Worm (Caenorhabditis elegans) whole organism, L3 larva: ENCODE measurements around the gene srw-53.

ENCODE experiments used
- R02D3.7 ChIP-seq: fragments of 150-350 bp; optimal IDR thresholded peaks from 2 replicates; lab custom pipeline; 2014; ENCODE audit warnings: missing biosample characterization, missing genetic modification characterization
- ZK546.5 ChIP-seq: sonication (generic microtip); optimal IDR thresholded peaks from 2 replicates; lab custom pipeline; 2017; ENCODE audit warnings: missing biosample characterization, missing genetic modification characterization
- aly-2 ChIP-seq: fragments of 150-350 bp; optimal IDR thresholded peaks from 2 replicates; lab custom pipeline; 2014; ENCODE audit warnings: missing biosample characterization, missing genetic modification characterization
- ama-1 ChIP-seq: fragments of 150-350 bp; optimal IDR thresholded peaks from 2 replicates; lab custom pipeline; 2018
- ceh-28 ChIP-seq: fragments of 150-350 bp; optimal IDR thresholded peaks from 2 replicates; lab custom pipeline; 2014; ENCODE audit warnings: missing biosample characterization, missing genetic modification reagents, missing genetic modification characterization
- ceh-82 ChIP-seq: fragments of 150-350 bp; optimal IDR thresholded peaks from 2 replicates; lab custom pipeline; 2014; ENCODE audit warnings: missing biosample characterization, missing genetic modification characterization
- daf-12 ChIP-seq: fragments of 150-350 bp; optimal IDR thresholded peaks from 2 replicates; lab custom pipeline; 2014; ENCODE audit warnings: missing biosample characterization, missing genetic modification reagents, missing genetic modification characterization
- egl-27 ChIP-seq: sonication (generic microtip); optimal IDR thresholded peaks from 4 replicates; lab custom pipeline; 2017; ENCODE audit warnings: missing biosample characterization, missing genetic modification reagents, missing genetic modification characterization
- egl-5 ChIP-seq: fragments of 150-350 bp; optimal IDR thresholded peaks from 2 replicates; lab custom pipeline; 2017; ENCODE audit warnings: missing biosample characterization, missing genetic modification reagents, missing genetic modification characterization, inconsistent platforms
- elt-1 ChIP-seq: fragments of 150-350 bp; optimal IDR thresholded peaks from 2 replicates; lab custom pipeline; 2014; ENCODE audit warnings: missing biosample characterization, missing genetic modification characterization
- elt-2 ChIP-seq: sonication (generic microtip); optimal IDR thresholded peaks from 2 replicates; lab custom pipeline; 2016; ENCODE audit warnings: missing genetic modification reagents, mild to moderate bottlenecking, missing genetic modification characterization, missing compliant biosample characterization
- elt-3 ChIP-seq, 3 experiments: fragments of 150-350 bp in 1 of 3; sonication (generic microtip) in 2 of 3; optimal IDR thresholded peaks; 2 replicates in 2 of 3; 4 replicates in 1 of 3; lab custom pipeline; 2014 to 2017; ENCODE audit warnings: missing biosample characterization in 3 of 3, missing genetic modification characterization in 3 of 3
- fkh-2 ChIP-seq: fragments of 150-350 bp; optimal IDR thresholded peaks from 2 replicates; lab custom pipeline; 2014; ENCODE audit warnings: missing biosample characterization, missing genetic modification reagents, missing genetic modification characterization
- fos-1 ChIP-seq: fragments of 150-350 bp; optimal IDR thresholded peaks from 2 replicates; lab custom pipeline; 2014; ENCODE audit warnings: missing biosample characterization, missing genetic modification characterization
- hmg-11 ChIP-seq: sonication (generic microtip); optimal IDR thresholded peaks from 2 replicates; lab custom pipeline; 2016; ENCODE audit warnings: missing genetic modification characterization, missing compliant biosample characterization
- jun-1 ChIP-seq: fragments of 150-350 bp; optimal IDR thresholded peaks from 2 replicates; lab custom pipeline; 2014; ENCODE audit warnings: missing biosample characterization, missing genetic modification reagents, missing genetic modification characterization
- lin-15B ChIP-seq: fragments of 150-350 bp; optimal IDR thresholded peaks from 2 replicates; lab custom pipeline; 2014; ENCODE audit warnings: missing biosample characterization, missing genetic modification characterization
- lin-39 ChIP-seq: fragments of 150-350 bp; optimal IDR thresholded peaks from 2 replicates; lab custom pipeline; 2018; ENCODE audit warnings: missing biosample characterization, missing genetic modification reagents, missing genetic modification characterization
- lsy-12 ChIP-seq: sonication (generic microtip); optimal IDR thresholded peaks from 2 replicates; lab custom pipeline; 2016; ENCODE audit warnings: mild to moderate bottlenecking, missing genetic modification characterization, missing compliant biosample characterization
- mdl-1 ChIP-seq: fragments of 150-350 bp; optimal IDR thresholded peaks from 2 replicates; lab custom pipeline; 2014; ENCODE audit warnings: missing biosample characterization, missing genetic modification characterization
- nfya-1 ChIP-seq: sonication (generic microtip); optimal IDR thresholded peaks from 2 replicates; lab custom pipeline; 2017; ENCODE audit warnings: missing genetic modification characterization, mild to moderate bottlenecking, missing compliant biosample characterization, antibody characterized with exemption, moderate library complexity; ENCODE audit not compliant: insufficient read depth
- nhr-12 ChIP-seq: fragments of 150-350 bp; optimal IDR thresholded peaks from 2 replicates; lab custom pipeline; 2014; ENCODE audit warnings: missing biosample characterization, missing genetic modification characterization
- nhr-23 ChIP-seq: fragments of 150-350 bp; optimal IDR thresholded peaks from 2 replicates; lab custom pipeline; 2014; ENCODE audit warnings: missing biosample characterization, missing genetic modification reagents, missing genetic modification characterization
- nhr-237 ChIP-seq: fragments of 150-350 bp; optimal IDR thresholded peaks from 2 replicates; lab custom pipeline; 2014; ENCODE audit warnings: missing biosample characterization, missing genetic modification characterization
- nhr-43 ChIP-seq: sonication (generic microtip); optimal IDR thresholded peaks from 2 replicates; lab custom pipeline; 2016; ENCODE audit warnings: mild to moderate bottlenecking, missing genetic modification characterization, missing compliant biosample characterization; ENCODE audit not compliant: poor library complexity, severe bottlenecking
- nhr-67 ChIP-seq: fragments of 150-350 bp; optimal IDR thresholded peaks from 2 replicates; lab custom pipeline; 2014; ENCODE audit warnings: missing biosample characterization, missing genetic modification characterization
- nhr-76 ChIP-seq: fragments of 150-350 bp; sonication (generic microtip); optimal IDR thresholded peaks from 5 replicates; lab custom pipeline; 2014; ENCODE audit warnings: missing biosample characterization, missing genetic modification characterization
- nhr-77 ChIP-seq: fragments of 150-350 bp; optimal IDR thresholded peaks from 2 replicates; lab custom pipeline; 2014; ENCODE audit warnings: missing biosample characterization, missing genetic modification characterization
- pha-4 ChIP-seq: fragments of 150-350 bp; optimal IDR thresholded peaks from 2 replicates; lab custom pipeline; 2014; ENCODE audit warnings: missing biosample characterization, missing genetic modification reagents, missing genetic modification characterization
- sea-2 ChIP-seq: fragments of 150-350 bp; sonication (generic microtip); optimal IDR thresholded peaks from 4 replicates; lab custom pipeline; 2014; ENCODE audit warnings: missing biosample characterization, missing genetic modification reagents, missing genetic modification characterization
- snpc-4 ChIP-seq: fragments of 150-350 bp; optimal IDR thresholded peaks from 2 replicates; lab custom pipeline; 2014; ENCODE audit warnings: missing biosample characterization, missing genetic modification characterization
- tbx-2 ChIP-seq: sonication (generic microtip); optimal IDR thresholded peaks from 2 replicates; lab custom pipeline; 2016; ENCODE audit warnings: mild to moderate bottlenecking, missing genetic modification characterization, missing compliant biosample characterization
- unc-39 ChIP-seq: sonication (generic microtip); optimal IDR thresholded peaks from 4 replicates; lab custom pipeline; 2017; ENCODE audit warnings: missing biosample characterization, missing genetic modification characterization
- unc-62 ChIP-seq: fragments of 150-350 bp; sonication (generic microtip); optimal IDR thresholded peaks from 4 replicates; lab custom pipeline; 2014; ENCODE audit warnings: missing biosample characterization, missing genetic modification reagents, missing genetic modification characterization
- zag-1 ChIP-seq: fragments of 150-350 bp; optimal IDR thresholded peaks from 2 replicates; lab custom pipeline; 2014; ENCODE audit warnings: missing biosample characterization, missing genetic modification characterization
- ztf-11 ChIP-seq: fragments of 150-350 bp; optimal IDR thresholded peaks from 2 replicates; lab custom pipeline; 2014; ENCODE audit warnings: missing biosample characterization, missing genetic modification characterization
- ztf-4 ChIP-seq: fragments of 150-350 bp; optimal IDR thresholded peaks from 2 replicates; lab custom pipeline; 2014; ENCODE audit warnings: missing biosample characterization, missing genetic modification characterization

The srw-53 gene

DNA sequence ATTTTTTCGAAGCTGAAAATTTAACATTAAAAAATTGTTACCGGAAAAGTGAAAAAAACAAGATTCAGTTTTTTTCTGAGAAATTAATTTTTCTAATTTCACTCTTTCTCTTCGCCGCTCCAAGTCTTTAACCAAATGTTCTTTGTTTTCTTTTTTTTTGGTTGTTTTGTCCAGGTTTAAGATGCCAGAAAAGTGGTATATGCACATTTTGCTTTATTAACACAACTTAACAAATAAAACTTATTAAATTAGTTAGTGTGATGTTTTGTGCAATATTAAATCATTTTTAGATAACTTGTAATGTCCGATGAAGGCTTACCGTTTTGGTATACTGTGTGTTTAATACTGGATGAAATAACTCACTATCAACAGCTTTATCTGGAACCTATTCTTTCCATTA is at the start of gene srw-53:
srw-53 (plus strand) TSS at position 301 of the 400 bp plus-strand sequence.
- no peak for TF ChIP-seq nhr-12
- TF ChIP-seq ZK546.5 (tag; lab: Kevin White, UChicago), result no peak
- TF ChIP-seq pha-4 (tag; lab: Kevin White, UChicago), result no peak
- no peak for TF ChIP-seq unc-39 (tag; lab: Kevin White, UChicago)
- no peak for TF ChIP-seq nfya-1 (tag; lab: Kevin White, UChicago)
- no peak for TF ChIP-seq nhr-77 (tag; lab: Kevin White, UChicago)
- no peak for TF ChIP-seq daf-12 (tag; lab: Kevin White, UChicago)
- no peak for TF ChIP-seq lsy-12 (tag; lab: Kevin White, UChicago)
- no peak for TF ChIP-seq lin-15B (tag; lab: Kevin White, UChicago)

- TF ChIP-seq sea-2 (no peak), egl-5 (tag; lab: Kevin White, UChicago) (no peak), elt-1 (no peak), zag-1 (tag; lab: Kevin White, UChicago) (no peak), lin-39 (tag; lab: Kevin White, UChicago) (no peak), pha-4 (tag; lab: Kevin White, UChicago) (no peak)
- TF ChIP-seq, all 47 proteins: peak for 0
Measured at ce11 chrV:15896671-15897070, 46.6 kb upstream of the srw-53 start, which contains the start of gene nhr-213. nhr-213 (minus strand) TSS chrV:15896771.

ce11 chrV:15897696-15898095 is 45.5 kb upstream of the srw-53 start, which contains the start of gene str-60:
str-60 (plus strand) TSS chrV:15897996.
- TF ChIP-seq nhr-23 (tag; lab: Kevin White, UChicago) (no peak), lsy-12 (tag; lab: Kevin White, UChicago) (no peak), hmg-11 (tag; lab: Kevin White, UChicago) (no peak), ztf-11 (tag; lab: Kevin White, UChicago) (no peak), ceh-28 (tag; lab: Kevin White, UChicago) (no peak), nhr-76 (tag; lab: Kevin White, UChicago) (no peak), ztf-4 (tag; lab: Kevin White, UChicago) (no peak), zag-1 (tag; lab: Kevin White, UChicago) (no peak)

DNA sequence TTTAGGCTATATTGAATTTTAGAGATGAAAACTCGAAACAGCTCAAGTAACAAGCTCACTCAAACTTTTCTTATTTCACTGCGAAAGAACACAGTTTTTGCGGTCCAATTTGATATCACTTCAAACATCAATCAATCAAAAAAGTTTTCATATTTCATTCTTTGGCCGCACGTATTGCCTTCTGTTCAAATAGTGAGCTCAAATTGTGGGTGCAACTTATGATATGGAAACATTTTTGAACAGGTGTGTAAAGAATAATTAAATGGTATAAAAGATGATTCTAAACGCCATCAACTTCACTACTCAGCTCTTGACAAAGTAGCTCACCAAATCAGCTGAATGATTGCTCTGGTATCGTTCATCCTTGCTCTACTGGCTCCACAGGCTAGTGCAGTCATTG is 43.5 kb upstream of the srw-53 start, which contains the start of gene T06C12.14:
T06C12.14 (plus strand) TSS at position 301 of the 400 bp plus-strand sequence.
- TF ChIP-seq unc-39 (tag; lab: Kevin White, UChicago) (no peak), jun-1 (tag; lab: Kevin White, UChicago) (no peak), snpc-4 (tag; lab: Kevin White, UChicago) (no peak), lin-39 (tag; lab: Kevin White, UChicago) (no peak), ZK546.5 (tag; lab: Kevin White, UChicago) (no peak), nhr-67 (tag; lab: Kevin White, UChicago) (no peak), ama-1 (lab: Kevin White, UChicago) (no peak), nhr-23 (tag; lab: Kevin White, UChicago) (no peak), nhr-43 (tag; lab: Kevin White, UChicago) (no peak), R02D3.7 (tag; lab: Kevin White, UChicago) (no peak), elt-3 (tag; optimal IDR thresholded peaks at IDR 0.05; lab: Kevin White, UChicago) (no peak), ztf-11 (tag; lab: Kevin White, UChicago) (no peak), fkh-2 (tag; lab: Kevin White, UChicago) (no peak), daf-12 (tag; lab: Kevin White, UChicago) (no peak)
- TF ChIP-seq, all 47 proteins: peak for 0

DNA sequence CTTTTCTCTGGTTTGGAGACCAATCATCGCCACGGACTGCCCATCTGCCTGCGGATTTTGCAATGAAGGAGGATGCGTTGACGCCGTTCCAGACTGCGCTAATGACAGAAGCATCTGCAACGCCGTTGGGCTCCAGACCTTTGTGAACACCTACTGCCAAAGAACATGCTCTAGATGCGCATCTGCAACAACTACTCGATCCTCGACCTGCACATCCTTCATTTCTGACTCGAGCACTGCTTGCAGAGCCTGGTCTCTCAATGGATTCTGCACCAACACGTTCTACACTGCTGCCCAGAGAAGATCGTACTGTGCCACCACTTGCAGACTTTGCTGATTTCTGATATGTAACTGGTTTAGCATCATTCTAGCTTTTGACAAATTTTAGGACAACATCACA is 42.7 kb upstream of the srw-53 start:
- no peak for TF ChIP-seq egl-27
- TF ChIP-seq zag-1 (tag; lab: Kevin White, UChicago), result no peak
- no peak for TF ChIP-seq elt-3 (tag; optimal IDR thresholded peaks at IDR 0.05; lab: Kevin White, UChicago)
- no peak for TF ChIP-seq mdl-1
- TF ChIP-seq egl-5 (tag; lab: Kevin White, UChicago), result no peak
- no peak for TF ChIP-seq ztf-11 (tag; lab: Kevin White, UChicago)
- TF ChIP-seq nhr-76 (tag; lab: Kevin White, UChicago), result no peak
- TF ChIP-seq nhr-43 (tag; lab: Kevin White, UChicago), result no peak
- TF ChIP-seq fos-1, result no peak
- TF ChIP-seq tbx-2 (tag; lab: Kevin White, UChicago), result no peak
- TF ChIP-seq nhr-237 (tag; lab: Kevin White, UChicago), result no peak
- TF ChIP-seq ceh-82 (tag; lab: Kevin White, UChicago), result no peak
- no peak for TF ChIP-seq aly-2
- no peak for TF ChIP-seq elt-2 (tag; lab: Kevin White, UChicago)
- TF ChIP-seq unc-62, result no peak
- no peak for TF ChIP-seq nhr-23 (tag; lab: Kevin White, UChicago)
